Worm (Caenorhabditis elegans): ENCODE results near the gene lido-13.
"Not testable (repeated sequence)": the region's sequence is repeated elsewhere in the genome, so short reads cannot be mapped to it uniquely, and the experiment has no call there.

Gene lido-13

ce11 chrII:3043358-3043757 lies 10.8 kb downstream of the lido-13 start, which contains the start of gene B0454.8:
TSS of gene B0454.8 (minus strand) at chrII:3043458.
- TF ChIP-seq lin-15B (tag; optimal IDR thresholded peaks at IDR 0.05), result no peak
- no peak for TF ChIP-seq egl-27 (tag; optimal IDR thresholded peaks at IDR 0.05)
- TF ChIP-seq nhr-237 (tag; optimal IDR thresholded peaks at IDR 0.05), result no peak
- TF ChIP-seq lin-39 (tag; optimal IDR thresholded peaks at IDR 0.05), result no peak
- no peak for TF ChIP-seq nhr-77 (tag; optimal IDR thresholded peaks at IDR 0.05)
- no peak for TF ChIP-seq tbx-2 (tag; optimal IDR thresholded peaks at IDR 0.05)
- no peak for TF ChIP-seq nhr-43 (tag; optimal IDR thresholded peaks at IDR 0.05; ENCODE audit: poor library complexity, severe bottlenecking)

- TF ChIP-seq elt-1 (tag; optimal IDR thresholded peaks at IDR 0.05) (no peak), unc-62 (GFP tag; optimal IDR thresholded peaks at IDR 0.05) (no peak), ZK546.5 (tag; optimal IDR thresholded peaks at IDR 0.05) (no peak), eor-1 (tag; optimal IDR thresholded peaks at IDR 0.05) (no peak), mml-1 (tag; optimal IDR thresholded peaks at IDR 0.05) (no peak), nhr-23 (tag; optimal IDR thresholded peaks at IDR 0.05) (no peak), unc-39 (tag; optimal IDR thresholded peaks at IDR 0.05) (no peak), elt-3 (tag; optimal IDR thresholded peaks at IDR 0.05) (no peak)
Measured at ce11 chrII:3038453-3038909, 15.6 kb downstream of the lido-13 start, which contains the start of the genes B0454.26 and B0454.5. TSS of gene B0454.26 (minus strand) at chrII:3038553. TSS of gene B0454.5 (plus strand) at chrII:3038859.

ce11 chrII:3036344-3036743 lies 17.8 kb downstream of the lido-13 start:
- TF ChIP-seq aly-2 (tag; optimal IDR thresholded peaks at IDR 0.05) (no peak), zag-1 (tag; optimal IDR thresholded peaks at IDR 0.05) (no peak)

DNA sequence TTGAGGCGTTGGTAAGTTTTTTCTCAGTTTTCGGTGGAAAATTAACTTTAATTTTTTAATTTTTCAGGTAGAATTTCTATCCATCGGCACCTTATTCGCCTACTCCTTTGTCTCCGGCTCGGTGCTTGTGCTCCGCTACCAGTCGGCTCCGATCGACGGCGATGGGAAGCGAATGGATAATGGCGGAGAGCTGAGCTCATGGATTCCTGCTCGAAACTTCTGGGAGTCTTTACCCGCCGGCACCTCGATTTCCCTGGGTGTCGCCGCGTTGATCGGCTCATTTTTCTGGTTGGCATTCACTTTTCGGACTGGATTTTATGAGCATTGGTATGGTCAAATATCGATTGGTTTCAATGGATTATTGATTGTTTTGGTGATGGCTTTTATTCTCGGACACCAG lies 19.2 kb downstream of the lido-13 start:
- TF ChIP-seq ceh-16 (tag; optimal IDR thresholded peaks at IDR 0.05) (no peak), zag-1 (tag; optimal IDR thresholded peaks at IDR 0.05) (no peak), jun-1 (tag; optimal IDR thresholded peaks at IDR 0.05) (no peak), daf-12 (tag; optimal IDR thresholded peaks at IDR 0.05) (no peak), R02D3.7 (tag; optimal IDR thresholded peaks at IDR 0.05) (no peak), egl-27 (tag; optimal IDR thresholded peaks at IDR 0.05) (no peak), aly-2 (tag; optimal IDR thresholded peaks at IDR 0.05) (no peak), elt-3 (tag; optimal IDR thresholded peaks at IDR 0.05) (no peak), unc-39 (tag; optimal IDR thresholded peaks at IDR 0.05) (no peak), ztf-4 (tag; optimal IDR thresholded peaks at IDR 0.05) (no peak), nhr-237 (tag; optimal IDR thresholded peaks at IDR 0.05) (no peak), nfya-1 (tag; optimal IDR thresholded peaks at IDR 0.05; ENCODE audit: insufficient read depth) (no peak), tbx-2 (tag; optimal IDR thresholded peaks at IDR 0.05) (no peak), lin-15B (tag; optimal IDR thresholded peaks at IDR 0.05) (no peak)

DNA sequence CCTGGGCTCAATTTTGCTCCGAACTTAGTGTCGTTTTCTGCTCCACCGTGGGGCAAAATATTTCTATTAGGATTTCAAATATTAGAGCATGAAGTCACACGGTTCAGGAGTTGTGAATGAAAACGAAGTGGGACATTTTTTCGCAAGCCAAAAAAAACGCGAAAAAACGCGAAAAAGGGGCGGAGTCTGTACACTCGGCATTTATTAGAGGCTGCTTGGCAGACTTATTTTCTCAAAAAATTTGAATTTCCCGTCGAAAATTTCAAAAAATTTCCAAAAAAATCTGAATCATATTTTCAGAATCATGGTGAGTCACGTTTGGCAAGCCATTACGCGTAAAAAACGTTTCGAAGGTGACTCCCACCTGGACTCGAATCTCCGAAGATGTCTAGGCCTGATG lies 21.6 kb downstream of the lido-13 start, which contains the start of gene B0454.6:
TSS of gene B0454.6 (plus strand) at position 301 of the 400 bp plus-strand sequence.
- TF ChIP-seq pqm-1 (tag; optimal IDR thresholded peaks at IDR 0.05); unc-62 (GFP tag; optimal IDR thresholded peaks at IDR 0.05); ztf-11 (tag; optimal IDR thresholded peaks at IDR 0.05): not testable (repeated sequence)

ce11 chrII:3030416-3030815 lies 23.7 kb downstream of the lido-13 start:
- TF ChIP-seq mdl-1 (tag; optimal IDR thresholded peaks at IDR 0.05), result no peak
- TF ChIP-seq nhr-77 (tag; optimal IDR thresholded peaks at IDR 0.05), result no peak
- TF ChIP-seq unc-39 (tag; optimal IDR thresholded peaks at IDR 0.05), result no peak
- no peak for TF ChIP-seq aly-2 (tag; optimal IDR thresholded peaks at IDR 0.05)
- TF ChIP-seq pha-4 (tag; optimal IDR thresholded peaks at IDR 0.05), result no peak
- no peak for TF ChIP-seq zag-1 (tag; optimal IDR thresholded peaks at IDR 0.05)
- TF ChIP-seq sea-2 (GFP tag; optimal IDR thresholded peaks at IDR 0.05), result no peak
- no peak for TF ChIP-seq fkh-10 (GFP tag; optimal IDR thresholded peaks at IDR 0.05)
- no peak for TF ChIP-seq egl-27 (tag; optimal IDR thresholded peaks at IDR 0.05)
- TF ChIP-seq ceh-82 (tag; optimal IDR thresholded peaks at IDR 0.05), result no peak
- TF ChIP-seq elt-2 (tag; optimal IDR thresholded peaks at IDR 0.05), result no peak
- no peak for TF ChIP-seq ceh-9 (tag; optimal IDR thresholded peaks at IDR 0.05)
- TF ChIP-seq nfya-1 (tag; optimal IDR thresholded peaks at IDR 0.05; ENCODE audit: insufficient read depth), result no peak
- no peak for TF ChIP-seq ceh-16 (tag; optimal IDR thresholded peaks at IDR 0.05)
- no peak for TF ChIP-seq fos-1 (tag; optimal IDR thresholded peaks at IDR 0.05)
- TF ChIP-seq nhr-76 (tag; optimal IDR thresholded peaks at IDR 0.05), result no peak
- no peak for TF ChIP-seq pqm-1 (tag; optimal IDR thresholded peaks at IDR 0.05)

Data from whole organism, L3 larva.